Worm (Caenorhabditis elegans) whole organism, L2 larva: ENCODE results near the gene sru-30.

Experiments
- dmd-4 ChIP-seq: sonication (generic microtip); optimal IDR thresholded peaks from 2 replicates; lab custom pipeline; 2017; ENCODE audit warnings: missing biosample characterization, missing genetic modification characterization
- nhr-11 ChIP-seq: fragments of 150-350 bp; optimal IDR thresholded peaks from 2 replicates; lab custom pipeline; 2014; ENCODE audit warnings: missing biosample characterization, missing genetic modification characterization
- snpc-4 ChIP-seq: fragments of 150-350 bp; optimal IDR thresholded peaks from 2 replicates; lab custom pipeline; 2014; ENCODE audit warnings: missing biosample characterization, missing genetic modification characterization

DNA sequence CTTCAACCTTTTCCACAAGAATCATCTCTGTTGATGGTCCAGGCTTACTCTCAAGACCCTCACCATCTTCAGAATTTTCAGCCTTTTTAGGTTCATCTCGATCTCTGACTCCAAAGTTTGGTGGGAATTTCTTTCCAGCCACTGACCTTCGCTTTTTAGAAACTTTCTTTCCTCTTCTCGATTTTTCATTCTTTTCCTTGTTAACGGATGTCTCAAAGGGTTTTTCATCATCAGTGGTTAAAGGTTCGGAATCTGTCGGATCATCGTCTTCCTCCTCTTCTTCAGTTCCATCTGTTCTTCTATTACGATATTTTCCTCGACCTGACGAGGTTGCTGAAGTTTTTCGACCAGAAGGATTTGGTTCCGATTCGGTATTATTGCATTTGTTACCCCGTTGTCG, 34.9 kb downstream of the sru-30 start:
- TF ChIP-seq dmd-4 (no peak), nhr-11 (tag; lab: Kevin White, UChicago) (no peak), snpc-4 (no peak)
